Worm (Caenorhabditis elegans) whole organism, L3 larva: ENCODE data around the gene C49A9.4.
A peak's percentile ranks its signal among the peaks of the same experiment; 100 is the strongest.
"Not testable (repeated sequence)": the region's sequence is repeated elsewhere in the genome, so short reads cannot be mapped to it uniquely, and the experiment has no call there.

Source experiments
- R02D3.7 ChIP-seq: fragments of 150-350 bp; optimal IDR thresholded peaks from 2 replicates; lab custom pipeline; 2014; ENCODE audit warnings: missing biosample characterization, missing genetic modification characterization
- ZK546.5 ChIP-seq: sonication (generic microtip); optimal IDR thresholded peaks from 2 replicates; lab custom pipeline; 2017; ENCODE audit warnings: missing biosample characterization, missing genetic modification characterization
- aly-2 ChIP-seq: fragments of 150-350 bp; optimal IDR thresholded peaks from 2 replicates; lab custom pipeline; 2014; ENCODE audit warnings: missing biosample characterization, missing genetic modification characterization
- ama-1 ChIP-seq: fragments of 150-350 bp; optimal IDR thresholded peaks from 2 replicates; lab custom pipeline; 2018
- ceh-16 ChIP-seq: sonication (generic microtip); optimal IDR thresholded peaks from 2 replicates; lab custom pipeline; 2017; ENCODE audit warnings: missing biosample characterization, missing genetic modification characterization
- ceh-28 ChIP-seq: fragments of 150-350 bp; optimal IDR thresholded peaks from 2 replicates; lab custom pipeline; 2014; ENCODE audit warnings: missing biosample characterization, missing genetic modification reagents, missing genetic modification characterization
- ceh-82 ChIP-seq: fragments of 150-350 bp; optimal IDR thresholded peaks from 2 replicates; lab custom pipeline; 2014; ENCODE audit warnings: missing biosample characterization, missing genetic modification characterization
- ceh-9 ChIP-seq: sonication (generic microtip); optimal IDR thresholded peaks from 2 replicates; lab custom pipeline; 2018; ENCODE audit warnings: missing biosample characterization, missing genetic modification characterization
- daf-12 ChIP-seq: fragments of 150-350 bp; optimal IDR thresholded peaks from 2 replicates; lab custom pipeline; 2014; ENCODE audit warnings: missing biosample characterization, missing genetic modification reagents, missing genetic modification characterization
- egl-5 ChIP-seq: fragments of 150-350 bp; optimal IDR thresholded peaks from 2 replicates; lab custom pipeline; 2017; ENCODE audit warnings: missing biosample characterization, missing genetic modification reagents, missing genetic modification characterization, inconsistent platforms
- elt-1 ChIP-seq: fragments of 150-350 bp; optimal IDR thresholded peaks from 2 replicates; lab custom pipeline; 2014; ENCODE audit warnings: missing biosample characterization, missing genetic modification characterization
- elt-2 ChIP-seq: sonication (generic microtip); optimal IDR thresholded peaks from 2 replicates; lab custom pipeline; 2016; ENCODE audit warnings: missing genetic modification reagents, mild to moderate bottlenecking, missing genetic modification characterization, missing compliant biosample characterization
- eor-1 ChIP-seq, 2 experiments: fragments of 150-350 bp; optimal IDR thresholded peaks; 2 replicates each; lab custom pipeline; 2014 to 2018; ENCODE audit warnings: missing biosample characterization in 2 of 2, missing genetic modification characterization in 2 of 2
- fkh-10 ChIP-seq: sonication (generic microtip); optimal IDR thresholded peaks from 2 replicates; lab custom pipeline; 2017; ENCODE audit warnings: missing biosample characterization, missing genetic modification reagents, missing genetic modification characterization
- fos-1 ChIP-seq: fragments of 150-350 bp; optimal IDR thresholded peaks from 2 replicates; lab custom pipeline; 2014; ENCODE audit warnings: missing biosample characterization, missing genetic modification characterization
- hmg-11 ChIP-seq: sonication (generic microtip); optimal IDR thresholded peaks from 2 replicates; lab custom pipeline; 2016; ENCODE audit warnings: missing genetic modification characterization, missing compliant biosample characterization
- lin-15B ChIP-seq: fragments of 150-350 bp; optimal IDR thresholded peaks from 2 replicates; lab custom pipeline; 2014; ENCODE audit warnings: missing biosample characterization, missing genetic modification characterization
- lin-39 ChIP-seq: fragments of 150-350 bp; optimal IDR thresholded peaks from 2 replicates; lab custom pipeline; 2018; ENCODE audit warnings: missing biosample characterization, missing genetic modification reagents, missing genetic modification characterization
- lsy-12 ChIP-seq: sonication (generic microtip); optimal IDR thresholded peaks from 2 replicates; lab custom pipeline; 2016; ENCODE audit warnings: mild to moderate bottlenecking, missing genetic modification characterization, missing compliant biosample characterization
- nfya-1 ChIP-seq: sonication (generic microtip); optimal IDR thresholded peaks from 2 replicates; lab custom pipeline; 2017; ENCODE audit warnings: missing genetic modification characterization, mild to moderate bottlenecking, missing compliant biosample characterization, antibody characterized with exemption, moderate library complexity; ENCODE audit not compliant: insufficient read depth
- nhr-11 ChIP-seq: fragments of 150-350 bp; optimal IDR thresholded peaks from 2 replicates; lab custom pipeline; 2014; ENCODE audit warnings: missing biosample characterization, missing genetic modification characterization
- nhr-12 ChIP-seq: fragments of 150-350 bp; optimal IDR thresholded peaks from 2 replicates; lab custom pipeline; 2014; ENCODE audit warnings: missing biosample characterization, missing genetic modification characterization
- nhr-23 ChIP-seq: fragments of 150-350 bp; optimal IDR thresholded peaks from 2 replicates; lab custom pipeline; 2014; ENCODE audit warnings: missing biosample characterization, missing genetic modification reagents, missing genetic modification characterization
- nhr-237 ChIP-seq: fragments of 150-350 bp; optimal IDR thresholded peaks from 2 replicates; lab custom pipeline; 2014; ENCODE audit warnings: missing biosample characterization, missing genetic modification characterization
- nhr-28 ChIP-seq: fragments of 150-350 bp; optimal IDR thresholded peaks from 2 replicates; lab custom pipeline; 2014; ENCODE audit warnings: missing biosample characterization, missing genetic modification characterization
- nhr-43 ChIP-seq: sonication (generic microtip); optimal IDR thresholded peaks from 2 replicates; lab custom pipeline; 2016; ENCODE audit warnings: mild to moderate bottlenecking, missing genetic modification characterization, missing compliant biosample characterization; ENCODE audit not compliant: poor library complexity, severe bottlenecking
- nhr-67 ChIP-seq: fragments of 150-350 bp; optimal IDR thresholded peaks from 2 replicates; lab custom pipeline; 2014; ENCODE audit warnings: missing biosample characterization, missing genetic modification characterization
- nhr-76 ChIP-seq: fragments of 150-350 bp; sonication (generic microtip); optimal IDR thresholded peaks from 5 replicates; lab custom pipeline; 2014; ENCODE audit warnings: missing biosample characterization, missing genetic modification characterization
- pha-4 ChIP-seq: fragments of 150-350 bp; optimal IDR thresholded peaks from 2 replicates; lab custom pipeline; 2014; ENCODE audit warnings: missing biosample characterization, missing genetic modification reagents, missing genetic modification characterization
- pqm-1 ChIP-seq: fragments of 150-350 bp; optimal IDR thresholded peaks from 2 replicates; lab custom pipeline; 2017; ENCODE audit warnings: missing biosample characterization, missing genetic modification characterization, inconsistent platforms
- sea-2 ChIP-seq: fragments of 150-350 bp; sonication (generic microtip); optimal IDR thresholded peaks from 4 replicates; lab custom pipeline; 2014; ENCODE audit warnings: missing biosample characterization, missing genetic modification reagents, missing genetic modification characterization
- skn-1 ChIP-seq: fragments of 150-350 bp; optimal IDR thresholded peaks from 2 replicates; lab custom pipeline; 2014; ENCODE audit warnings: missing biosample characterization, missing genetic modification characterization
- snpc-4 ChIP-seq: fragments of 150-350 bp; optimal IDR thresholded peaks from 2 replicates; lab custom pipeline; 2014; ENCODE audit warnings: missing biosample characterization, missing genetic modification characterization
- tbx-2 ChIP-seq: sonication (generic microtip); optimal IDR thresholded peaks from 2 replicates; lab custom pipeline; 2016; ENCODE audit warnings: mild to moderate bottlenecking, missing genetic modification characterization, missing compliant biosample characterization
- unc-39 ChIP-seq: sonication (generic microtip); optimal IDR thresholded peaks from 4 replicates; lab custom pipeline; 2017; ENCODE audit warnings: missing biosample characterization, missing genetic modification characterization
- zag-1 ChIP-seq: fragments of 150-350 bp; optimal IDR thresholded peaks from 2 replicates; lab custom pipeline; 2014; ENCODE audit warnings: missing biosample characterization, missing genetic modification characterization
- ztf-11 ChIP-seq: fragments of 150-350 bp; optimal IDR thresholded peaks from 2 replicates; lab custom pipeline; 2014; ENCODE audit warnings: missing biosample characterization, missing genetic modification characterization

The C49A9.4 gene

DNA sequence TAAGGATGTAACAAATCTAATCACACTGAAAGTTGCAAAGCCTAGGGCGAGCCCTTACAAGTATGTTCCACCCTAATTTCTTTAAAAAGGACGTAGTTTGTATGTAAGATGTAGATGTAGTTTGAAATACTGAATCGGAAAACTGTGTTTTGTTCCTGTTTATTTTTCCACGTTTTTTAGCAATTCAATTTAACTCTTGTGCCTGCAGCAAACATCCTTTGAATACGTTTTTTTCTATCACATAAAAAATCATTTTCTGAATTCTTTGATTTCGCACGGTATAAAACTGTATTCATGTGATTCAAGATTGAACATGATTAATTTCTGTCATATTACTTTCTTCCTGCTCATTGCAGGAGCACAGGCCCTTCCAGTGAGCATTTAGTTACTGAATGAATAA lies 20.5 kb downstream of the C49A9.4 start, which contains the start of gene F58F9.9:
F58F9.9 (plus strand) TSS at position 301 of the 400 bp plus-strand sequence.
- TF ChIP-seq ceh-82 (tag; lab: Kevin White, UChicago) (no peak), ama-1 (lab: Kevin White, UChicago) (no peak), fkh-10 (GFP tag; lab: Kevin White, UChicago) (no peak), snpc-4 (tag; lab: Kevin White, UChicago) (no peak), ceh-16 (no peak), pha-4 (tag; lab: Kevin White, UChicago) (no peak), nhr-43 (no peak)

DNA sequence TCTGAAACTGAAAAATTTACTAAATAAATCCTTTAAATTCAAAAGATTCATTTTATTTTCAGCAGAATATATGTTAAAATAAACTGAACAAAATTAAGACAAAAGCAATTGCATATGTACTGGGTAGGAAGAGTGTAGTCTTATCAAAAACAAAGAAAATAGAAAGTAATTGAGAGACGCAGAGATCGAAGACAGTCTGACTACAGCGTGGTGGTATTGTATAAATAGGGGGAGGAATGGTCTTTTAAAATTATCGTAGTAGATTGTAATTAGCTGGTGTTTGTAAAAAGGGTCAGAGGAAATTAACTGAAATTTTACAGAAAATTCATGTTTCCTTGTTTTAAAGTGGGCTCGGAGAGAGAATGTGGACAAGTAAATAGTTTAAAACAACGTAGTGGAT lies 29.0 kb downstream of the C49A9.4 start, which contains the start of gene acox-3:
acox-3 (minus strand) TSS at position 7 of the 400 bp plus-strand sequence.
- TF ChIP-seq ceh-9 (no peak), nhr-67 (tag; lab: Kevin White, UChicago) (no peak), nhr-12 (tag; lab: Kevin White, UChicago) (no peak), tbx-2 (no peak), nhr-237 (tag; lab: Kevin White, UChicago) (no peak), ZK546.5 (tag; lab: Kevin White, UChicago) (no peak), nhr-43 (no peak), pqm-1 (peak; percentile 57), snpc-4 (tag; lab: Kevin White, UChicago) (no peak), eor-1 (tag; optimal IDR thresholded peaks at IDR 0.05; lab: Kevin White, UChicago) (no peak), elt-2 (tag; lab: Kevin White, UChicago) (peak; percentile 77), nhr-11 (no peak), egl-5 (tag; lab: Kevin White, UChicago) (no peak), sea-2 (GFP tag; lab: Kevin White, UChicago) (no peak), ceh-28 (tag; lab: Kevin White, UChicago) (peak; percentile 0), pha-4 (tag; lab: Kevin White, UChicago) (peak; percentile 43)

DNA sequence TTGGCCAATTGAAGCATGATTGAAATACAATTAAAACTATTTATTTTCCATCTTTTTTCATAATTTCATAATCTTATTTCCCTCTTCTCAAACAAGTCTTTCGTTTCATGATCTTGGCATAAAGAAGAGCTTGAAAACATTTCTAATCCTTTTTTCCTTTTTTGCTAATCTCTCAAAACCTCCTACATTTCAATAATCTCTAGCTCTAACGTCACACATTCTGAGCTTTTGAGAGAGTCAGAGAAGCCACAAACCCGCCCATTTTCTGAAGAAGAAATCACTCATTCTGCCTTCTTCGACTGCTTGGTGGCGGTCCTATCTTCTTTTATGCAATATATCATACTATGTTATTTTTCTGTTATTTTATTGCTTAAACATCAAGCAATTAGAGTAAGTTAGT lies 30.1 kb downstream of the C49A9.4 start, which contains the start of gene F58F9.1:
F58F9.1 (plus strand) TSS at position 251 of the 400 bp plus-strand sequence.
- no peak for TF ChIP-seq lsy-12 (tag; lab: Kevin White, UChicago)
- no peak for TF ChIP-seq fos-1 (tag; lab: Kevin White, UChicago)
- TF ChIP-seq elt-1 (tag; lab: Kevin White, UChicago): no peak
- no peak for TF ChIP-seq lin-15B
- TF ChIP-seq lin-39 (tag; lab: Kevin White, UChicago): peak; percentile 36
- peak; percentile 19 for TF ChIP-seq nfya-1 (tag; lab: Kevin White, UChicago)
- TF ChIP-seq nhr-28 (tag; lab: Kevin White, UChicago): no peak
- no peak for TF ChIP-seq nhr-23 (tag; lab: Kevin White, UChicago)

DNA sequence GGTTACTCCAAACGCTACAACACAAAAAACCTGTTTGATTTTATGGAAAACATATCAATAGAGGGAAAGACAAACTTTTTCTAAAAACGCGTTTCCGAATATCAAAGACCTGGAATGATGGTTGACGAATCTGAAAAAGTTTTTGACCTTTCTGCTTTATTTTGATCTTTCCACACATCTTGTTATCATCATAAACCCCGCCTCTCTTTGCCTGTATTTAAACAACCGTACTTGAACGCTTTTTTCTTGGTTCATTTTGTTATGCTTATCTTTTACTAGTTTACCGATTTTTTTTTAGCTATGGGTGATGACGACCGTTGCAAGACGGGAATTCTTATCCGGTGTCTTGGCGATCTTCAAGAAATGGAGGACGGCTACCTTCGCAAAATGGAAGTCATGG lies 33.5 kb downstream of the C49A9.4 start, which contains the start of gene T13A10.2:
T13A10.2 (plus strand) TSS at position 301 of the 400 bp plus-strand sequence.
- not testable (repeated sequence) for TF ChIP-seq nhr-11; nhr-67 (tag; lab: Kevin White, UChicago); eor-1 (tag; optimal IDR thresholded peaks at IDR 0.05; lab: Kevin White, UChicago)

DNA sequence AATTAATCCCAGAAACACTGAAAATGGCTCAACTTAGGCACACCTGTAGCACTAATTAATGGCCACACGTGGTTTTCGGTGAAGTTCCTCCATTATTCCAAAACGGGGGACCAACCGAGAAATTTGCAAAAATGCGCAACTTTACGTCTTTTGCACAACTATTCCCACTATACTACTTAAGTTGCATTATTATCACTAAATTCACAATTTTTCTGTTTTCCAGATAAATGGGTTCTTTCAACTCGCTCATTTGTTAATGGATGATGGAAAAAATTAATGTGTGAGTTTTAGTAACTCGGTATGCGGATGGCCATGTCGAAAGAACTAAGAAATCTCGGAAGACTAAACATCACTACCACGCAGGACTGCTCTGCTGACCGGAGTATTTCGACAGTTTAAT lies 35.1 kb downstream of the C49A9.4 start, which contains the start of gene T13A10.64:
T13A10.64 (plus strand) TSS at position 301 of the 400 bp plus-strand sequence.
- TF ChIP-seq elt-2 (tag; lab: Kevin White, UChicago) (no peak), nhr-28 (tag; lab: Kevin White, UChicago) (no peak), skn-1 (no peak), zag-1 (tag; lab: Kevin White, UChicago) (no peak), nhr-43 (no peak)
- TF ChIP-seq, all 47 proteins: peak for 0

- TF ChIP-seq unc-39 (tag; lab: Kevin White, UChicago): no peak
- no peak for TF ChIP-seq tbx-2
- TF ChIP-seq egl-5 (tag; lab: Kevin White, UChicago): no peak
- no peak for TF ChIP-seq hmg-11 (tag; lab: Kevin White, UChicago)
- TF ChIP-seq elt-1 (tag; lab: Kevin White, UChicago): no peak
- TF ChIP-seq ceh-28 (tag; lab: Kevin White, UChicago): no peak
- TF ChIP-seq nhr-237 (tag; lab: Kevin White, UChicago): no peak
- TF ChIP-seq fos-1 (tag; lab: Kevin White, UChicago): no peak
- TF ChIP-seq lin-39 (tag; lab: Kevin White, UChicago): no peak
- no peak for TF ChIP-seq skn-1
- no peak for TF ChIP-seq ztf-11 (tag; lab: Kevin White, UChicago)
- no peak for TF ChIP-seq aly-2 (tag; lab: Kevin White, UChicago)
- no peak for TF ChIP-seq daf-12
- TF ChIP-seq nhr-43: no peak
- TF ChIP-seq zag-1 (tag; lab: Kevin White, UChicago): no peak
- TF ChIP-seq nhr-76: no peak
- TF ChIP-seq R02D3.7: no peak
- TF ChIP-seq, all 47 proteins: peak for 0
These were observed 39.5 kb downstream of the C49A9.4 start for ce11 chrIV:6258967-6259366.
